Fruit fly (Drosophila melanogaster): Measurements from ENCODE around the gene Tehao.

DNA sequence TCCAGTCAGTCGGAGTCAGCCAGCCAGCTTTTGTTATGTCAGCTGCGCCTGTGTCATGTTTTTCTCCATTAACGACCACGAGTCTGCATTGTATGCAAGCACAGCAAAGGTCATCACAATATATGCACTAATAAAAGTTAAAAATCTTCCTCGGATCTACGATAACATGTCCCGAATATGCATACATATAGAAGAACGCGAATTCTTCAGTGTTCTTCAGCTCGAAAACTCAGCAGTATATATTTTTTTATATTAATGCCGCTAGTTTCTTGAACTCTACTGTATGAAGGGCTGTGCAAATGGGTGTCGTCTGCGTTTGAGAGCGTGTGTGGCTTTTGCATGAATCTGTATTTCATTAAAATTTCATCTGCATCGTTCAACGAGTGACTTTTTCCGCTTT lies 46.8 kb downstream of the Tehao start:
- no peak for TF ChIP-seq h (optimal IDR thresholded peaks at IDR 0.05)
- TF ChIP-seq psq (optimal IDR thresholded peaks at IDR 0.05), result no peak

Data from Kc167 (cell line).